Worm (Caenorhabditis elegans): Measurements from ENCODE around the gene K07E3.1.

- TF ChIP-seq dao-5 (tag; optimal IDR thresholded peaks at IDR 0.05): no peak
- TF ChIP-seq him-1 (tag; optimal IDR thresholded peaks at IDR 0.05): no peak
Measured at ce11 chrX:8082703-8083102, 27.5 kb upstream of the K07E3.1 start.
